Fruit fly (Drosophila melanogaster) whole organism, wandering third instar larva: ENCODE measurements around the gene Eip78C.

Source experiments
- Abd-B ChIP-seq: fragments of >200 bp; optimal IDR thresholded peaks from 2 replicates; lab custom pipeline; 2017; ENCODE audit warnings: missing biosample characterization, missing genetic modification characterization
- Dfd ChIP-seq: fragments of >200 bp; optimal IDR thresholded peaks from 2 replicates; lab custom pipeline; 2017; ENCODE audit warnings: missing biosample characterization, missing genetic modification characterization
- Dif ChIP-seq: fragments of 200-275, 200-300 bp; sonication (Bioruptor generic); optimal IDR thresholded peaks from 2 replicates; lab custom pipeline; 2018; ENCODE audit warnings: missing biosample characterization, missing genetic modification characterization; ENCODE audit not compliant: partially characterized antibody
- GATAd ChIP-seq: sonication (Bioruptor generic); optimal IDR thresholded peaks from 2 replicates; lab custom pipeline; 2016; ENCODE audit warnings: missing biosample characterization, missing genetic modification characterization
- HLH106 ChIP-seq: fragments of 200-800 bp; optimal IDR thresholded peaks from 3 replicates; lab custom pipeline; 2019; ENCODE audit warnings: missing biosample characterization, mild to moderate bottlenecking, missing genetic modification characterization, moderate library complexity
- Hr78 ChIP-seq: fragments of >200 bp; optimal IDR thresholded peaks from 2 replicates; lab custom pipeline; 2017; ENCODE audit warnings: missing biosample characterization, missing genetic modification characterization
- Rel ChIP-seq, 2 experiments: fragments of 200-800 bp; sonication (Bioruptor generic) in 1 of 2; optimal IDR thresholded peaks; 2 replicates in 1 of 2; 3 replicates in 1 of 2; lab custom pipeline; 2016 to 2019; ENCODE audit warnings: mild to moderate bottlenecking in 2 of 2, missing biosample characterization in 2 of 2, missing genetic modification characterization in 2 of 2, moderate library complexity in 1 of 2
- dmrt93B ChIP-seq: fragments of 200-800 bp; sonication (Bioruptor generic); optimal IDR thresholded peaks from 2 replicates; lab custom pipeline; 2018; ENCODE audit warnings: missing biosample characterization, mild to moderate bottlenecking, missing genetic modification characterization
- pan ChIP-seq: fragments of >200 bp; optimal IDR thresholded peaks from 2 replicates; lab custom pipeline; 2017
- psq ChIP-seq: fragments of 200-800 bp; sonication (Bioruptor generic); optimal IDR thresholded peaks from 3 replicates; lab custom pipeline; 2017; ENCODE audit warnings: missing biosample characterization, mild to moderate bottlenecking, missing genetic modification characterization, moderate library complexity
- sage ChIP-seq: fragments of 200-800 bp; sonication (Bioruptor generic); optimal IDR thresholded peaks from 2 replicates; lab custom pipeline; 2016; ENCODE audit warnings: missing biosample characterization, mild to moderate bottlenecking, missing genetic modification characterization
- usp ChIP-seq: fragments of >200 bp; optimal IDR thresholded peaks from 2 replicates; lab custom pipeline; 2017; ENCODE audit warnings: missing biosample characterization, missing genetic modification characterization

DNA sequence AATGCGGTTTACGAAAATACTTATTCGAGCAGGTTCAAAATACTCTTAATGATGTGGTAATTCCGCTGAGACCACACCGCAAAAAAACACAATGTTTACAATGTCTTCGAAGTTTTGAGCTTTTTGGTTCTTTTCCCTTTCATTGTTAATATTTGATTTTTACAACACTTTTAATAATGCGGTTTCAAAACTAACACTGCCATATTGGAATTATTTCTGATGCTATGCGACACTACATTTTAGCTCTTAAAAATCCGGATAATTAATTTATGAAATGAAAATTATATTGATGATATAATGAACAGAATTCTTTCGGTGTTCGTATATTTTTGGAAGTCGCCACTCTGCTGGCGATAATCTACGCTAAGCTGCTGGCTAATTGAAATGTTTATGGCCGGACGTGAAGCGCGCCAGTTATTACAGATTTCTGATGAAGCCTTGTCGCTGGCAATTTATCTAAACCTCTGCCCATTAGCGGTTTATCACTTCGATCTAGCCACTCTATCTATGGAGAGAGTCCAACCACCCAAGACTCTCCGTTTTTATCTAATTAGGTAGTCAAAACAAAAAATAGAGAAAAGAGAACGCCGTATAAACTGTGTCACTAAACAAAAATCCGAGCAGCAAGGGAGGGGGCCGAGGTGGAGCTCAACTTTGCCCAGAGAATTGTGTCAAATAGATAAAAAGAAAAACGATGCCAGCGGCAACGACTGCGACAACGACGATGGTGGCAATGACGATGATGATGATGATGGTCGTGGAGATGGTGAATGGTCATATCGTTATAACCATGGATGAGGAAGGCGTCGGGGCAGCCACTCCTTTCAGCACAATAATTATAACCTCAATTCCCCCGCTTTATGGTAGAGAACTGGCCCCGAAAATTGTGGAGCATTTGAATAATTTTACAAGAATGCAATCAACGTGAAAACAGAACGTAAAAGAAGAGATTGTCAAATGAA, 29.9 kb downstream of the Eip78C start:
- TF ChIP-seq Dfd, result no peak
- TF ChIP-seq Hr78 (GFP tag; lab: Kevin White, UChicago), result no peak
- no peak for TF ChIP-seq sage (GFP tag; lab: Kevin White, UChicago)
- TF ChIP-seq pan (lab: Kevin White, UChicago), result no peak
- no peak for TF ChIP-seq Abd-B (GFP tag; lab: Kevin White, UChicago)
- no peak for TF ChIP-seq Rel (GFP tag; optimal IDR thresholded peaks at IDR 0.05; lab: Kevin White, UChicago)
- TF ChIP-seq Rel (tag; optimal IDR thresholded peaks at IDR 0.05; lab: Kevin White, UChicago), result peak; percentile 5
- TF ChIP-seq usp, result no peak
- TF ChIP-seq Dif (GFP tag; lab: Kevin White, UChicago), result no peak
- TF ChIP-seq dmrt93B (GFP tag; lab: Kevin White, UChicago), result no peak
- no peak for TF ChIP-seq GATAd (GFP tag; lab: Kevin White, UChicago)
- peak; percentile 58 for TF ChIP-seq HLH106 (tag; lab: Kevin White, UChicago)
- no peak for TF ChIP-seq psq
